Fruit fly (Drosophila melanogaster) whole organism, embryonic: ENCODE results near the gene CG42676.
A peak's percentile ranks its signal among the peaks of the same experiment; 100 is the strongest.

ENCODE experiments used
- B-H1 ChIP-seq: fragments of 200-800 bp; sonication (Bioruptor generic); IDR thresholded peaks from 3 replicates; pipeline ENCODE4 v1.3.6; 2022; ENCODE audit warnings: missing biosample characterization, missing genetic modification characterization
- CG10147 ChIP-seq: fragments of 200-800 bp; sonication (Bioruptor generic); optimal IDR thresholded peaks from 2 replicates; lab custom pipeline; 2019; ENCODE audit warnings: missing biosample characterization, mild to moderate bottlenecking, missing genetic modification characterization, moderate library complexity
- CG10209 ChIP-seq: fragments of 200-800 bp; sonication (Bioruptor generic); optimal IDR thresholded peaks from 3 replicates; lab custom pipeline; 2017; ENCODE audit warnings: missing biosample characterization, mild to moderate bottlenecking, missing genetic modification characterization, missing genetic modification reagents
- CG11504 ChIP-seq: fragments of 200-800 bp; sonication (Bioruptor generic); optimal IDR thresholded peaks from 3 replicates; lab custom pipeline; 2019; ENCODE audit warnings: missing biosample characterization, mild to moderate bottlenecking, missing genetic modification characterization, moderate library complexity
- CG11696 ChIP-seq: fragments of 200-800 bp; sonication (Bioruptor generic); IDR thresholded peaks from 2 replicates; pipeline ENCODE4 v1.3.6; 2022; ENCODE audit warnings: missing biosample characterization, missing genetic modification characterization
- CG13424 ChIP-seq: fragments of 200-800 bp; sonication (Bioruptor generic); optimal IDR thresholded peaks from 2 replicates; lab custom pipeline; 2019; ENCODE audit warnings: missing biosample characterization, mild to moderate bottlenecking, missing genetic modification characterization, moderate library complexity
- CG13775 ChIP-seq: fragments of 200-800 bp; sonication (Bioruptor generic); optimal IDR thresholded peaks from 3 replicates; lab custom pipeline; 2017; ENCODE audit warnings: missing biosample characterization, mild to moderate bottlenecking, missing genetic modification characterization
- CG15514 ChIP-seq: fragments of 200-800 bp; sonication (Bioruptor generic); optimal IDR thresholded peaks from 3 replicates; lab custom pipeline; 2017; ENCODE audit warnings: missing biosample characterization, missing genetic modification characterization, mild to moderate bottlenecking, moderate library complexity, missing genetic modification reagents
- CG1647 ChIP-seq: fragments of 200-800 bp; sonication (Bioruptor generic); optimal IDR thresholded peaks from 3 replicates; lab custom pipeline; 2016; ENCODE audit warnings: missing biosample characterization, missing genetic modification characterization
- CG1832 ChIP-seq: fragments of 200-800 bp; sonication (Bioruptor generic); optimal IDR thresholded peaks from 2 replicates; lab custom pipeline; 2017; ENCODE audit warnings: missing biosample characterization, mild to moderate bottlenecking, missing genetic modification characterization, inconsistent platforms
- CG2129 ChIP-seq: fragments of 200-800 bp; sonication (Bioruptor generic); IDR thresholded peaks from 2 replicates; pipeline ENCODE4 v1.3.6; 2022; ENCODE audit warnings: missing biosample characterization, missing genetic modification characterization; ENCODE audit not compliant: partially characterized antibody
- CG30020 ChIP-seq: fragments of 200-800 bp; optimal IDR thresholded peaks from 2 replicates; lab custom pipeline; 2019; ENCODE audit warnings: missing biosample characterization, mild to moderate bottlenecking, missing genetic modification characterization, moderate library complexity
- CG30431 ChIP-seq: fragments of 200-800 bp; sonication (Bioruptor generic); optimal IDR thresholded peaks from 2 replicates; lab custom pipeline; 2017; ENCODE audit warnings: missing biosample characterization, missing genetic modification characterization
- CG3847 ChIP-seq: fragments of 200-800 bp; sonication (Bioruptor generic); IDR thresholded peaks from 2 replicates; pipeline ENCODE4 v1.3.6; 2022; ENCODE audit warnings: missing biosample characterization, missing genetic modification characterization
- CG42726 ChIP-seq: fragments of 200-800 bp; sonication (Bioruptor generic); IDR thresholded peaks from 2 replicates; pipeline ENCODE4 v1.3.6; 2022; ENCODE audit warnings: missing biosample characterization, missing genetic modification characterization; ENCODE audit not compliant: partially characterized antibody
- CG4282 ChIP-seq: fragments of 200-800 bp; sonication (Bioruptor generic); optimal IDR thresholded peaks from 2 replicates; lab custom pipeline; 2016; ENCODE audit warnings: missing biosample characterization, missing genetic modification characterization
- CG4424 ChIP-seq: fragments of 200-800 bp; sonication (Bioruptor generic); optimal IDR thresholded peaks from 3 replicates; lab custom pipeline; 2016; ENCODE audit warnings: missing biosample characterization, missing genetic modification characterization
- CG4617 ChIP-seq: fragments of 200-800 bp; sonication (Bioruptor generic); optimal IDR thresholded peaks from 3 replicates; lab custom pipeline; 2016; ENCODE audit warnings: missing biosample characterization, missing genetic modification characterization, borderline replicate concordance
- CG4730 ChIP-seq: fragments of 200-800 bp; sonication (Bioruptor generic); IDR thresholded peaks from 2 replicates; pipeline ENCODE4 v1.3.6; 2022; ENCODE audit warnings: missing biosample characterization, missing genetic modification characterization
- CG7372 ChIP-seq: fragments of 200-800 bp; sonication (Bioruptor generic); IDR thresholded peaks from 2 replicates; pipeline ENCODE4 v1.3.6; 2022; ENCODE audit warnings: missing biosample characterization, missing genetic modification characterization
- CG8281 ChIP-seq: fragments of 200-800 bp; sonication (Bioruptor generic); optimal IDR thresholded peaks from 2 replicates; lab custom pipeline; 2018; ENCODE audit warnings: missing biosample characterization, mild to moderate bottlenecking, missing genetic modification characterization, moderate library complexity
- CG8924 ChIP-seq: fragments of 200-800 bp; optimal IDR thresholded peaks from 3 replicates; lab custom pipeline; 2019; ENCODE audit warnings: missing biosample characterization, mild to moderate bottlenecking, missing genetic modification characterization, moderate library complexity
- CTCF ChIP-seq: fragments of 200-800 bp; sonication (Bioruptor generic); optimal IDR thresholded peaks from 2 replicates; lab custom pipeline; 2017; ENCODE audit warnings: missing biosample characterization, mild to moderate bottlenecking, missing genetic modification characterization, moderate library complexity
- D ChIP-seq, 2 experiments: fragments of 200-800 bp in 1 of 2; fragments of >200 bp in 1 of 2; sonication (Bioruptor generic) in 1 of 2; optimal IDR thresholded peaks; 2 replicates in 1 of 2; 3 replicates in 1 of 2; lab custom pipeline; 2017; ENCODE audit warnings: mild to moderate bottlenecking in 1 of 2, missing biosample characterization in 1 of 2, missing genetic modification characterization in 1 of 2, missing genetic modification reagents in 1 of 2
- Dip3 ChIP-seq: fragments of 200-800 bp; sonication (Bioruptor generic); optimal IDR thresholded peaks from 3 replicates; lab custom pipeline; 2016; ENCODE audit warnings: missing biosample characterization, missing genetic modification characterization
- Drgx ChIP-seq: fragments of 200-800 bp; sonication (Bioruptor generic); IDR thresholded peaks from 2 replicates; pipeline ENCODE4 v1.3.6; 2022; ENCODE audit warnings: missing biosample characterization, missing genetic modification characterization
- Ets97D ChIP-seq: fragments of 200-800 bp; sonication (Bioruptor generic); optimal IDR thresholded peaks from 3 replicates; lab custom pipeline; 2016; ENCODE audit warnings: missing biosample characterization, missing genetic modification characterization
- H2.0 ChIP-seq: fragments of 200-800 bp; sonication (Bioruptor generic); IDR thresholded peaks from 2 replicates; pipeline ENCODE4 v1.3.6; 2022; ENCODE audit warnings: missing biosample characterization, missing genetic modification characterization
- HmgZ ChIP-seq: fragments of 200-800 bp; sonication (Bioruptor generic); optimal IDR thresholded peaks from 2 replicates; lab custom pipeline; 2018; ENCODE audit warnings: missing biosample characterization, mild to moderate bottlenecking, missing genetic modification characterization
- Lpt ChIP-seq: fragments of >200 bp; optimal IDR thresholded peaks from 2 replicates; lab custom pipeline; 2018; ENCODE audit warnings: missing biosample characterization, missing genetic modification characterization
- NC2β ChIP-seq: fragments of 200-800 bp; sonication (Bioruptor generic); optimal IDR thresholded peaks from 2 replicates; lab custom pipeline; 2016; ENCODE audit warnings: missing biosample characterization, missing genetic modification characterization
- Neu2 ChIP-seq: fragments of 200-800 bp; sonication (Bioruptor generic); optimal IDR thresholded peaks from 3 replicates; lab custom pipeline; 2016; ENCODE audit warnings: missing biosample characterization, missing genetic modification characterization, borderline replicate concordance
- NfI ChIP-seq: fragments of 200-800 bp; sonication (Bioruptor generic); optimal IDR thresholded peaks from 3 replicates; lab custom pipeline; 2018; ENCODE audit warnings: missing biosample characterization, mild to moderate bottlenecking, missing genetic modification characterization, moderate library complexity
- Oli ChIP-seq: fragments of 200-800 bp; sonication (Bioruptor generic); optimal IDR thresholded peaks from 2 replicates; lab custom pipeline; 2018; ENCODE audit warnings: missing biosample characterization, mild to moderate bottlenecking, missing genetic modification characterization, moderate library complexity
- abd-A ChIP-seq: fragments of 200-800 bp; sonication (Bioruptor generic); optimal IDR thresholded peaks from 3 replicates; lab custom pipeline; 2019; ENCODE audit warnings: missing biosample characterization, mild to moderate bottlenecking, missing genetic modification characterization, moderate library complexity
- bbx ChIP-seq: fragments of 200-800 bp; sonication (Bioruptor generic); IDR thresholded peaks from 2 replicates; pipeline ENCODE4 v1.3.6; 2022; ENCODE audit warnings: missing biosample characterization, missing genetic modification characterization; ENCODE audit not compliant: partially characterized antibody
- br ChIP-seq: fragments of >200 bp; optimal IDR thresholded peaks from 2 replicates; lab custom pipeline; 2017
- cas ChIP-seq: fragments of 200-800 bp; sonication (Bioruptor generic); IDR thresholded peaks from 2 replicates; pipeline ENCODE4 v1.3.6; 2022; ENCODE audit warnings: missing biosample characterization, missing genetic modification characterization
- chif ChIP-seq, 2 experiments: fragments of 200-800 bp; sonication (Bioruptor generic); optimal IDR thresholded peaks; 3 replicates each; lab custom pipeline; 2016; ENCODE audit warnings: missing biosample characterization in 2 of 2, missing genetic modification characterization in 2 of 2
- dysf ChIP-seq: fragments of 200-800 bp; sonication (Bioruptor generic); IDR thresholded peaks from 3 replicates; pipeline ENCODE4 v1.3.6; 2022; ENCODE audit warnings: missing biosample characterization, missing genetic modification characterization
- fd102C ChIP-seq: fragments of 200-800 bp; sonication (Bioruptor generic); optimal IDR thresholded peaks from 2 replicates; lab custom pipeline; 2018; ENCODE audit warnings: missing biosample characterization, mild to moderate bottlenecking, missing genetic modification characterization, moderate library complexity
- grau ChIP-seq: fragments of 200-800 bp; optimal IDR thresholded peaks from 3 replicates; lab custom pipeline; 2019; ENCODE audit warnings: missing biosample characterization, mild to moderate bottlenecking, missing genetic modification characterization, moderate library complexity
- mld ChIP-seq: fragments of 200-800 bp; sonication (Bioruptor generic); IDR thresholded peaks from 3 replicates; pipeline ENCODE4 v1.3.6; 2022; ENCODE audit warnings: missing biosample characterization, missing genetic modification characterization; ENCODE audit not compliant: partially characterized antibody
- rib ChIP-seq: fragments of 200-800 bp; sonication (Bioruptor generic); IDR thresholded peaks from 2 replicates; pipeline ENCODE4 v1.3.6; 2022; ENCODE audit warnings: missing biosample characterization, missing genetic modification characterization
- sd ChIP-seq: fragments of 200-800 bp; sonication (Bioruptor generic); optimal IDR thresholded peaks from 3 replicates; lab custom pipeline; 2018; ENCODE audit warnings: missing biosample characterization, mild to moderate bottlenecking, missing genetic modification characterization, moderate library complexity
- sna ChIP-seq: fragments of 200-800 bp; sonication (Bioruptor generic); IDR thresholded peaks from 2 replicates; pipeline ENCODE4 v1.3.6; 2022; ENCODE audit warnings: missing biosample characterization, missing genetic modification characterization; ENCODE audit not compliant: partially characterized antibody
- trem ChIP-seq: fragments of 200-800 bp; optimal IDR thresholded peaks from 3 replicates; lab custom pipeline; 2019; ENCODE audit warnings: missing biosample characterization, mild to moderate bottlenecking, missing genetic modification characterization, moderate library complexity
- unc-4 ChIP-seq: fragments of 200-800 bp; sonication (Bioruptor generic); IDR thresholded peaks from 2 replicates; pipeline ENCODE4 v1.3.6; 2022; ENCODE audit warnings: missing biosample characterization, missing genetic modification characterization; ENCODE audit not compliant: partially characterized antibody
- yki ChIP-seq: fragments of >200 bp; optimal IDR thresholded peaks from 3 replicates; lab custom pipeline; 2018

CG42676 gene

DNA sequence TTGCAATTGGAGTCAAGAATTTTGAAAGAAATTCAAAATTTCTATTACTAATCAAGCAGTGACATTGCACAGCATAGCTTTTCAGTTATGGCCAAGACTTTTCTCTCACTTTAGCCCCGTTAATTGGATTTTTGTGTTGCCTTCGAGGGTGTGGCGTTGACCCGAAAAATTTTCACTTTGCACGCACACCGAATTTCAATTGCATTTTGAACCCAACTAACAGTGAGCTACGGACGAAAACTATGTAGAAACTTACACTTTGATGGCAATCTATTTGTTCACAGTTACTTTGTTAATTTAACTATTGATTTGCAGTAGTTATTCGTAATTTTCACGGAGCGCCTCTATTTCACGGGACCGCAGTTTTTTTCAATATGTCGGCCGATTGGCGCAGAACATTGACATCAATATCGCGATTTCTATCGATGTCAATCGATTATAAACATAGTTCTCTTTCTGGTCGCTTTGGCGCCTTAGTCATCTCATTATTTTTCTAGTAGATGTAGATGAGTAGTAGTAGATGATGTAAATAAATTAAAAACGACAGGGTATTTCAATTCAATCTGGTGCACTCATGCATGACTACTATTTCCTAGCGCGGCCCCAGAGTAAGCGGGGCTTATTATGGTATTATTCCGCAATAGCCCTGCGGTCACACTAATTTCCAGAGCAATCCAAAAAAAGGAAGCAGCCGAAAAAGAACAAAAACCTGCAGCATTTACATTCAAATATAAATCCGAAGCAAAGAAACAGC lies 7.8 kb upstream of the CG42676 start, which contains the start of the genes alpha-Spec, dlt and Cdc37:
Gene alpha-Spec (minus strand): TSS at position 386 of the 754 bp plus-strand sequence.
Gene dlt (minus strand): TSS at position 386 of the 754 bp plus-strand sequence.
Gene Cdc37 (plus strand): TSS at position 450 of the 754 bp plus-strand sequence.
- TF ChIP-seq br (lab: Kevin White, UChicago) (no peak), CG4617 (GFP tag; lab: Kevin White, UChicago) (peak; percentile 78), abd-A (no peak), CG15514 (peak; percentile 91), sna (GFP tag; lab: Robert Waterston, UW) (peak; percentile 78), NfI (GFP tag; lab: Kevin White, UChicago) (peak; percentile 35), CG13424 (peak; percentile 12), CG3847 (GFP tag; lab: Robert Waterston, UW) (0 out of 2 replicates have a peak, but pooled peaks have one; percentile 10), HmgZ (peak; percentile 32), chif (GFP tag; optimal IDR thresholded peaks at IDR 0.05; lab: Kevin White, UChicago) (peak in 1 of 2 experiments; percentile 32), bbx (peak; percentile 60), yki (lab: Kevin White, UChicago) (no peak), CG10147 (GFP tag; lab: Kevin White, UChicago) (peak; percentile 27), rib (no peak), sd (tag; lab: Kevin White, UChicago) (no peak), CG4424 (peak; percentile 24), Dip3 (GFP tag; lab: Kevin White, UChicago) (peak; percentile 16), H2.0 (no peak), CG4282 (GFP tag; lab: Kevin White, UChicago) (no peak), CG7372 (GFP tag; lab: Robert Waterston, UW) (no peak), CG11696 (GFP tag; lab: Robert Waterston, UW) (no peak), CTCF (GFP tag; lab: Kevin White, UChicago) (peak; percentile 95), Lpt (no peak), Oli (tag; lab: Kevin White, UChicago) (no peak), CG42726 (GFP tag; lab: Robert Waterston, UW) (peak; percentile 66), fd102C (GFP tag; lab: Kevin White, UChicago) (no peak), CG1832 (GFP tag; lab: Kevin White, UChicago) (no peak), dysf (0 out of 3 replicates have a peak, but pooled peaks have one; percentile 16), NC2β (peak; percentile 37), D (optimal IDR thresholded peaks at IDR 0.05; lab: Kevin White, UChicago) (no peak), D (GFP tag; optimal IDR thresholded peaks at IDR 0.05; lab: Kevin White, UChicago) (no peak), trem (peak; percentile 92), CG30020 (tag; lab: Kevin White, UChicago) (peak; percentile 31), cas (GFP tag; lab: Robert Waterston, UW) (no peak), grau (tag; lab: Kevin White, UChicago) (peak; percentile 48), CG8281 (tag; lab: Kevin White, UChicago) (peak; percentile 97), unc-4 (GFP tag; lab: Robert Waterston, UW) (peak; percentile 82), CG13775 (GFP tag; lab: Kevin White, UChicago) (peak; percentile 39), CG1647 (GFP tag; lab: Kevin White, UChicago) (no peak), CG4730 (GFP tag; lab: Robert Waterston, UW) (no peak), CG30431 (no peak), Neu2 (no peak), mld (GFP tag; lab: Robert Waterston, UW) (peak; percentile 62; the same call in 1 of the 3 replicates), CG2129 (GFP tag; lab: Robert Waterston, UW) (peak; percentile 38; the same call in 1 of the 2 replicates), CG8924 (tag; lab: Kevin White, UChicago) (peak; percentile 22), CG10209 (GFP tag; lab: Kevin White, UChicago) (peak; percentile 2), CG11504 (tag; lab: Kevin White, UChicago) (no peak), Drgx (no peak), B-H1 (GFP tag; lab: Robert Waterston, UW) (no peak), Ets97D (GFP tag; lab: Kevin White, UChicago) (peak; percentile 81)
